Worm (Caenorhabditis elegans) whole organism, L4/young adult: ENCODE results near the gene Y22D7AL.7.
A peak's percentile ranks its signal among the peaks of the same experiment; 100 is the strongest.

Experiments used
- W03F9.2 ChIP-seq: fragments of 150-350 bp; optimal IDR thresholded peaks from 2 replicates; lab custom pipeline; 2014; ENCODE audit warnings: missing biosample characterization, missing genetic modification characterization
- dao-5 ChIP-seq: sonication (generic microtip); optimal IDR thresholded peaks from 2 replicates; lab custom pipeline; 2016; ENCODE audit warnings: missing genotype, missing genetic modification characterization, moderate library complexity, missing compliant biosample characterization
- him-1 ChIP-seq: sonication (generic microtip); optimal IDR thresholded peaks from 2 replicates; lab custom pipeline; 2016; ENCODE audit warnings: missing genotype, missing genetic modification reagents, missing genetic modification characterization, missing compliant biosample characterization

- no peak for TF ChIP-seq dao-5 (tag; lab: Kevin White, UChicago)
- TF ChIP-seq W03F9.2: peak; percentile 8
- TF ChIP-seq him-1: no peak
Measured at ce11 chrIII:1533615-1534014, 42.9 kb upstream of the Y22D7AL.7 start, which contains the start of gene mtg-1.
